Fruit fly (Drosophila melanogaster) Kc167 (cell line): ENCODE measurements around the gene Brf.

ENCODE experiments used
- Myc ChIP-seq: fragments of >200 bp; optimal IDR thresholded peaks from 2 replicates; lab custom pipeline; 2017; ENCODE audit warnings: missing external identifiers
- insv ChIP-seq: fragments of >200 bp; optimal IDR thresholded peaks from 3 replicates; lab custom pipeline; 2018; ENCODE audit warnings: missing external identifiers
- psq ChIP-seq: fragments of >200 bp; optimal IDR thresholded peaks from 2 replicates; lab custom pipeline; 2017; ENCODE audit warnings: missing external identifiers

dm6 chr3R:17409319-17409718, 18.2 kb upstream of the Brf start, which contains the start of gene CG5860:
- no peak for TF ChIP-seq Myc (lab: Kevin White, UChicago)
- TF ChIP-seq insv (lab: Kevin White, UChicago) = no peak
- no peak for TF ChIP-seq psq (lab: Kevin White, UChicago)
